Worm (Caenorhabditis elegans) whole organism, L4/young adult: ENCODE measurements around the gene lgl-1.

ENCODE experiments used
- W03F9.2 ChIP-seq: fragments of 150-350 bp; optimal IDR thresholded peaks from 2 replicates; lab custom pipeline; 2014; ENCODE audit warnings: missing biosample characterization, missing genetic modification characterization
- dao-5 ChIP-seq: sonication (generic microtip); optimal IDR thresholded peaks from 2 replicates; lab custom pipeline; 2016; ENCODE audit warnings: missing genotype, missing genetic modification characterization, moderate library complexity, missing compliant biosample characterization
- him-1 ChIP-seq: sonication (generic microtip); optimal IDR thresholded peaks from 2 replicates; lab custom pipeline; 2016; ENCODE audit warnings: missing genotype, missing genetic modification reagents, missing genetic modification characterization, missing compliant biosample characterization

- TF ChIP-seq him-1 (tag; lab: Kevin White, UChicago): no peak
- no peak for TF ChIP-seq W03F9.2 (tag; lab: Kevin White, UChicago)
- no peak for TF ChIP-seq dao-5
These were observed 45.0 kb downstream of the lgl-1 start for ce11 chrX:825924-826323.
